Fruit fly (Drosophila melanogaster) whole organism, pupa: ENCODE measurements around the gene Sfp33A1.

ENCODE experiments used
- CG10348 ChIP-seq: fragments of 200-800 bp; sonication (Bioruptor generic); IDR thresholded peaks from 2 replicates; pipeline ENCODE4 v1.3.6; 2022; ENCODE audit warnings: missing biosample characterization, missing genetic modification characterization
- CG13204 ChIP-seq: fragments of 200-800 bp; sonication (Bioruptor generic); optimal IDR thresholded peaks from 2 replicates; lab custom pipeline; 2018; ENCODE audit warnings: missing biosample characterization, mild to moderate bottlenecking, missing genetic modification characterization, moderate library complexity
- CG14655 ChIP-seq: fragments of 200-800 bp; sonication (Bioruptor generic); optimal IDR thresholded peaks from 3 replicates; lab custom pipeline; 2017; ENCODE audit warnings: mild to moderate bottlenecking, missing biosample characterization, missing genetic modification reagents, missing genetic modification characterization
- CG15710 ChIP-seq: fragments of 200-800 bp; sonication (Bioruptor generic); optimal IDR thresholded peaks from 2 replicates; lab custom pipeline; 2018; ENCODE audit warnings: missing biosample characterization, mild to moderate bottlenecking, missing genetic modification characterization, moderate library complexity
- CG17806 ChIP-seq: fragments of 200-800 bp; sonication (Bioruptor generic); optimal IDR thresholded peaks from 2 replicates; lab custom pipeline; 2018; ENCODE audit warnings: missing biosample characterization, mild to moderate bottlenecking, missing genetic modification characterization, moderate library complexity
- CG32121 ChIP-seq: fragments of 200-800 bp; sonication (Bioruptor generic); IDR thresholded peaks from 2 replicates; pipeline ENCODE4 v1.3.6; 2022; ENCODE audit warnings: missing biosample characterization, missing genetic modification characterization
- CG8301 ChIP-seq: fragments of 200-800 bp; sonication (Bioruptor generic); optimal IDR thresholded peaks from 2 replicates; lab custom pipeline; 2018; ENCODE audit warnings: missing biosample characterization, mild to moderate bottlenecking, missing genetic modification characterization
- CG9948 ChIP-seq: fragments of 200-800 bp; sonication (Bioruptor generic); optimal IDR thresholded peaks from 2 replicates; lab custom pipeline; 2018; ENCODE audit warnings: missing biosample characterization, mild to moderate bottlenecking, missing genetic modification characterization, moderate library complexity
- D1 ChIP-seq: fragments of 200-800 bp; sonication (Bioruptor generic); optimal IDR thresholded peaks from 2 replicates; lab custom pipeline; 2018; ENCODE audit warnings: missing biosample characterization, mild to moderate bottlenecking, missing genetic modification characterization, moderate library complexity
- EcR ChIP-seq: fragments of 200-800 bp; sonication (Bioruptor generic); optimal IDR thresholded peaks from 3 replicates; lab custom pipeline; 2019; ENCODE audit warnings: missing biosample characterization, missing genetic modification characterization, mild to moderate bottlenecking, moderate library complexity, missing genetic modification reagents
- fd96Ca ChIP-seq: fragments of 200-800 bp; sonication (Bioruptor generic); IDR thresholded peaks from 3 replicates; pipeline ENCODE4 v1.3.6; 2022; ENCODE audit warnings: missing biosample characterization, missing genetic modification characterization

DNA sequence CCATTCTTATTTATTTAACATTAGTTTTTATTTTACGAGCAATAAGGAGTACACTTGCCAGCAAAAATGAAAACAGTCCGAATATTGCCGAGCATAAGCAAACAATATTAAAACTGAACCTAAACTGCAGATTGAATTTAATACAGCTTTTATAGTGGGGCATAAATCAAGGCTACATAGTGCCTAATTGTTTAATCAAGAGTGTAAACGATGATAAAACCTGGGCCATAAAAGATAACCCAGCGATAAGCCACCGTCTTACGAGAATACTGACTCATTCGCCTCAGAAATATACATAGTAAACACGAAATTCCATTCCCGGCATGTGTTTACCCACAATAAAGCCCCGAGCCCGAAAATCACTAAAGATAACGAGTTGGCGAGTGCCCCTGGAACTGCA, 18.3 kb downstream of the Sfp33A1 start:
- TF ChIP-seq CG15710 (tag; lab: Kevin White, UChicago) (no peak), CG14655 (GFP tag; lab: Kevin White, UChicago) (no peak), CG8301 (tag; lab: Kevin White, UChicago) (no peak), EcR (GFP tag; lab: Kevin White, UChicago) (no peak), fd96Ca (no peak), D1 (no peak), CG9948 (tag; lab: Kevin White, UChicago) (no peak), CG32121 (GFP tag; lab: Robert Waterston, UW) (no peak), CG17806 (tag; lab: Kevin White, UChicago) (no peak), CG10348 (GFP tag; lab: Robert Waterston, UW) (no peak), CG13204 (GFP tag; lab: Kevin White, UChicago) (no peak)
